Fruit fly (Drosophila melanogaster): Measurements from ENCODE around the gene ZC3H3.

DNA sequence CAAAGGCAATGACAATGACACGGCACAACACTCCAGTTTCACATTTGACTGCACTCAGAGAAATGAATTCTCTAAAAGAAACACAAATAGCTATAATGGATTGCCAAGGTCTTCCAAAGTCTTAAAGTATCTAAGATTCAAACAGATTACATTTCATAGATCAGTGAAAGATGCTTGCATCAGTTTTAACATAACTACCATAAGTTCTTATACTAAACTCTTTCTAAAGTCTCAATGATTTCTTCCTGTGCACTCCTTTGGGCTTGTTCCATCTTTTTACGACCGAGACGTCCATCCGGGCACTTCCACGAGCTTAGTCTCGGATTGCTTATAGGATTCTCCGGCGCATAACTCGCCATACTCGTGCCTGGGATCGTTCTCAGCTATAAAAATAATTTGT is 32.6 kb upstream of the ZC3H3 start:
- TF ChIP-seq cic (GFP tag; optimal IDR thresholded peaks at IDR 0.05) (no peak), kay (GFP tag; ENCODE audit: borderline replicate concordance) (no peak), CG1620 (GFP tag; optimal IDR thresholded peaks at IDR 0.05) (no peak), CG12768 (GFP tag; optimal IDR thresholded peaks at IDR 0.05) (no peak), cnc (optimal IDR thresholded peaks at IDR 0.05) (no peak), CG14711 (tag; optimal IDR thresholded peaks at IDR 0.05) (no peak), pad (GFP tag; optimal IDR thresholded peaks at IDR 0.05) (no peak), Crg-1 (GFP tag; optimal IDR thresholded peaks at IDR 0.05) (no peak), CG33017 (tag; optimal IDR thresholded peaks at IDR 0.05) (no peak), Clk (GFP tag; optimal IDR thresholded peaks at IDR 0.05) (no peak), bab1 (GFP tag; optimal IDR thresholded peaks at IDR 0.05) (no peak)
